Worm (Caenorhabditis elegans) whole organism, L1 larva: Measurements from ENCODE around the gene C16C8.7.

Source experiments
- aly-2 ChIP-seq: fragments of 150-350 bp; optimal IDR thresholded peaks from 2 replicates; lab custom pipeline; 2014; ENCODE audit warnings: missing biosample characterization, missing genetic modification characterization
- ceh-82 ChIP-seq, 3 experiments: fragments of 150-350 bp in 1 of 3; sonication (generic microtip) in 2 of 3; optimal IDR thresholded peaks; 2 replicates each; lab custom pipeline; 2014 to 2017; ENCODE audit warnings: missing biosample characterization in 3 of 3, missing genetic modification characterization in 3 of 3
- dpl-1 ChIP-seq, 3 experiments: fragments of 150-350 bp in 2 of 3; sonication (generic microtip) in 1 of 3; optimal IDR thresholded peaks; 2 replicates each; lab custom pipeline; 2014 to 2017; ENCODE audit warnings: missing biosample characterization in 3 of 3, missing genetic modification characterization in 3 of 3, missing genetic modification reagents in 3 of 3
- grh-1 ChIP-seq: fragments of 200-800 bp; sonication (Bioruptor generic); IDR thresholded peaks from 2 replicates; pipeline ENCODE4 v1.3.6; 2022; ENCODE audit warnings: missing genetic modification reagents, missing genetic modification characterization, missing compliant biosample characterization
- jun-1 ChIP-seq: fragments of 150-350 bp; optimal IDR thresholded peaks from 2 replicates; lab custom pipeline; 2014; ENCODE audit warnings: missing biosample characterization, missing genetic modification reagents, missing genetic modification characterization
- lin-15B ChIP-seq: fragments of 150-350 bp; sonication (generic microtip); optimal IDR thresholded peaks from 3 replicates; lab custom pipeline; 2014; ENCODE audit warnings: missing biosample characterization, missing genetic modification characterization
- lin-39 ChIP-seq: fragments of 150-350 bp; optimal IDR thresholded peaks from 2 replicates; lab custom pipeline; 2014; ENCODE audit warnings: missing biosample characterization, missing genetic modification reagents, missing genetic modification characterization
- lsy-2 ChIP-seq, 2 experiments: fragments of 150-350 bp; optimal IDR thresholded peaks; 2 replicates each; lab custom pipeline; 2014; ENCODE audit warnings: missing biosample characterization in 2 of 2, missing genetic modification characterization in 2 of 2
- rnt-1 ChIP-seq: sonication (generic microtip); optimal IDR thresholded peaks from 2 replicates; lab custom pipeline; 2016; ENCODE audit warnings: mild to moderate bottlenecking, missing genetic modification characterization, moderate library complexity, missing compliant biosample characterization
- snpc-4 ChIP-seq: fragments of 150-350 bp; optimal IDR thresholded peaks from 2 replicates; lab custom pipeline; 2014; ENCODE audit warnings: missing biosample characterization, missing genetic modification characterization
- tbx-2 ChIP-seq: sonication (generic microtip); optimal IDR thresholded peaks from 2 replicates; lab custom pipeline; 2016; ENCODE audit warnings: missing genetic modification characterization, missing compliant biosample characterization

DNA sequence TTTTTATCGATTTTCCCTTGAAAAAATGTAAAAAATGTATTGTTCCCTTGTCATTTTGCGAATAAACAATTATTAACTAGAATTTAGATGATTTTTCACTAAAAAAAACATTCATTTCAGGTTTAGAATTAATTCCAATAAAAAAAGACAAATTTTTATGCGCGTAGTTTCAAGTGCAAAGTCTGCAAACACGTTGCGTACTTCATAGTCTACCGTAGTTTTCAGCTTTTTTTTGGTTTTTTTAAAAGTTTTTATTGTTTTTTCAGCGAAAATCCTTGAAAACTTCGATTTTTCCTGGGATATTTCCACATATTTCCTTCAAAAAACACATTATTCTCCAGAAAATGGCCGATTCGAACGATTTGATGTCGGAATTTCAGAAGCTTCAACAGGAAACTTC is 6.4 kb downstream of the C16C8.7 start, which contains the start of gene C16C8.11:
- TF ChIP-seq lsy-2 (tag; optimal IDR thresholded peaks at IDR 0.05; lab: Kevin White, UChicago) (no peak), aly-2 (tag; lab: Kevin White, UChicago) (no peak), tbx-2 (tag; lab: Kevin White, UChicago) (no peak), rnt-1 (tag; lab: Kevin White, UChicago) (no peak), grh-1 (GFP tag; lab: Robert Waterston, UW) (no peak), lin-39 (tag; lab: Kevin White, UChicago) (no peak), lin-15B (no peak), ceh-82 (tag; optimal IDR thresholded peaks at IDR 0.05; lab: Kevin White, UChicago) (no peak), dpl-1 (GFP tag; optimal IDR thresholded peaks at IDR 0.05; lab: Kevin White, UChicago) (no peak), snpc-4 (tag; lab: Kevin White, UChicago) (no peak), jun-1 (tag; lab: Kevin White, UChicago) (no peak)
